Fruit fly (Drosophila melanogaster): ENCODE measurements around the gene CG7290.
A peak's percentile ranks its signal among the peaks of the same experiment; 100 is the strongest.

The CG7290 gene

dm6 chr3L:20194731-20195130 is 11.1 kb downstream of the CG7290 start (continued):
- TF ChIP-seq CG10959 (GFP tag; IDR thresholded peaks at IDR 0.05), result peak; percentile 41; the same call in 1 of the 2 replicates
- TF ChIP-seq CG9817 (tag; optimal IDR thresholded peaks at IDR 0.05), result peak; percentile 48
- peak; percentile 31 for TF ChIP-seq CG1602 (GFP tag; optimal IDR thresholded peaks at IDR 0.05)
- TF ChIP-seq CG11504 (tag; optimal IDR thresholded peaks at IDR 0.05), result peak; percentile 58
- peak; percentile 37 for TF ChIP-seq tio (GFP tag; optimal IDR thresholded peaks at IDR 0.05)
- TF ChIP-seq NK7.1 (GFP tag; optimal IDR thresholded peaks at IDR 0.05), result no peak
- TF ChIP-seq sd (tag; optimal IDR thresholded peaks at IDR 0.05), result peak; percentile 20
- TF ChIP-seq pros (GFP tag; optimal IDR thresholded peaks at IDR 0.05), result no peak
- TF ChIP-seq CG15514 (GFP tag; optimal IDR thresholded peaks at IDR 0.05), result peak; percentile 31
- TF ChIP-seq pb (GFP tag; optimal IDR thresholded peaks at IDR 0.05), result no peak
- TF ChIP-seq kni (GFP tag; optimal IDR thresholded peaks at IDR 0.05), result no peak
- TF ChIP-seq CG12942 (GFP tag; optimal IDR thresholded peaks at IDR 0.05), result peak; percentile 4
- peak; percentile 25 for TF ChIP-seq CG13424 (tag; optimal IDR thresholded peaks at IDR 0.05)
- peak; percentile 66 for TF ChIP-seq sens (GFP tag)
- TF ChIP-seq CG13894 (tag; optimal IDR thresholded peaks at IDR 0.05), result no peak
- peak; percentile 9 for TF ChIP-seq Ssrp (tag; optimal IDR thresholded peaks at IDR 0.05)
- peak; percentile 31 for TF ChIP-seq tin (GFP tag; optimal IDR thresholded peaks at IDR 0.05)
- TF ChIP-seq CG17361 (GFP tag; IDR thresholded peaks at IDR 0.05), result 0 out of 3 replicates have a peak, but pooled peaks have one; percentile 18
- peak; percentile 51 for TF ChIP-seq CG9215 (GFP tag; IDR thresholded peaks at IDR 0.05)
- TF ChIP-seq CG10979 (tag; optimal IDR thresholded peaks at IDR 0.05), result peak; percentile 51
- peak; percentile 33 for TF ChIP-seq bcd (GFP tag; optimal IDR thresholded peaks at IDR 0.05)
- peak; percentile 31 for TF ChIP-seq CG2712 (tag; optimal IDR thresholded peaks at IDR 0.05)
- TF ChIP-seq CG3407 (GFP tag; optimal IDR thresholded peaks at IDR 0.05), result no peak
- peak; percentile 57 for TF ChIP-seq unpg (GFP tag; optimal IDR thresholded peaks at IDR 0.05)
- peak; percentile 59 for TF ChIP-seq CG2120 (GFP tag; optimal IDR thresholded peaks at IDR 0.05)
- TF ChIP-seq gsb (GFP tag; IDR thresholded peaks at IDR 0.05), result 0 out of 2 replicates have a peak, but pooled peaks have one; percentile 35
- peak; percentile 29 for TF ChIP-seq CG4424 (GFP tag; optimal IDR thresholded peaks at IDR 0.05)
- TF ChIP-seq CG2875 (GFP tag; optimal IDR thresholded peaks at IDR 0.05), result no peak
- TF ChIP-seq Ada2b (GFP tag; IDR thresholded peaks at IDR 0.05), result peak; percentile 55
- TF ChIP-seq br (optimal IDR thresholded peaks at IDR 0.05), result no peak
- TF ChIP-seq CG5245 (GFP tag; optimal IDR thresholded peaks at IDR 0.05), result peak; percentile 29
- no peak for TF ChIP-seq CG3065 (GFP tag; optimal IDR thresholded peaks at IDR 0.05)
- peak; percentile 32 for TF ChIP-seq CG3281 (GFP tag; optimal IDR thresholded peaks at IDR 0.05)
- no peak for TF ChIP-seq CG6683 (GFP tag; optimal IDR thresholded peaks at IDR 0.05)
- TF ChIP-seq Rfx (GFP tag; IDR thresholded peaks at IDR 0.05), result peak; percentile 65
- peak; percentile 7 for TF ChIP-seq CG30431 (GFP tag; optimal IDR thresholded peaks at IDR 0.05)
- TF ChIP-seq ase (GFP tag; IDR thresholded peaks at IDR 0.05), result no peak
- TF ChIP-seq mld (GFP tag; IDR thresholded peaks at IDR 0.05; ENCODE audit: partially characterized antibody), result no peak
- TF ChIP-seq lilli (GFP tag; optimal IDR thresholded peaks at IDR 0.05), result peak; percentile 48
- TF ChIP-seq CG4617 (GFP tag; optimal IDR thresholded peaks at IDR 0.05; ENCODE audit: borderline replicate concordance), result no peak
- peak; percentile 35 for TF ChIP-seq NfI (GFP tag; optimal IDR thresholded peaks at IDR 0.05)
- peak; percentile 37 for TF ChIP-seq Blimp-1 (GFP tag; optimal IDR thresholded peaks at IDR 0.05)
- peak; percentile 8 for TF ChIP-seq HmgZ (tag; optimal IDR thresholded peaks at IDR 0.05)
- peak; percentile 8 to 17 for TF ChIP-seq Pdp1 (GFP tag; optimal IDR thresholded peaks at IDR 0.05)
- peak; percentile 22 for TF ChIP-seq Dip3 (GFP tag; optimal IDR thresholded peaks at IDR 0.05)
- TF ChIP-seq CG31224 (GFP tag; IDR thresholded peaks at IDR 0.05), result 0 out of 2 replicates have a peak, but pooled peaks have one; percentile 29
- TF ChIP-seq Drgx (GFP tag; IDR thresholded peaks at IDR 0.05), result peak; percentile 49
- TF ChIP-seq CG11695 (GFP tag; IDR thresholded peaks at IDR 0.05), result 0 out of 3 replicates have a peak, but pooled peaks have one; percentile 34
- TF ChIP-seq sob (GFP tag; IDR thresholded peaks at IDR 0.05), result 0 out of 2 replicates have a peak, but pooled peaks have one; percentile 12
- TF ChIP-seq zfh2 (GFP tag; optimal IDR thresholded peaks at IDR 0.05), result peak; percentile 2
- TF ChIP-seq CG1603 (tag; optimal IDR thresholded peaks at IDR 0.05), result peak; percentile 60

Measured in whole organism, embryonic.